Fruit fly (Drosophila melanogaster) whole organism, embryonic: ENCODE results near the gene MICAL-like.

Experiments
- Ada2b ChIP-seq: fragments of 200-800 bp; sonication (Bioruptor generic); IDR thresholded peaks from 2 replicates; pipeline ENCODE4 v1.3.6; 2022; ENCODE audit warnings: missing biosample characterization, missing genetic modification characterization
- CG10431 ChIP-seq: fragments of 200-800 bp; sonication (Bioruptor generic); optimal IDR thresholded peaks from 3 replicates; lab custom pipeline; 2018; ENCODE audit warnings: missing biosample characterization, mild to moderate bottlenecking, missing genetic modification characterization
- CG12071 ChIP-seq: fragments of 200-800 bp; sonication (Bioruptor generic); optimal IDR thresholded peaks from 3 replicates; lab custom pipeline; 2018; ENCODE audit warnings: missing biosample characterization, mild to moderate bottlenecking, missing genetic modification characterization
- CG12744 ChIP-seq: fragments of 200-800 bp; sonication (Bioruptor generic); optimal IDR thresholded peaks from 2 replicates; lab custom pipeline; 2016; ENCODE audit warnings: missing biosample characterization, missing genetic modification characterization
- CG13123 ChIP-seq: fragments of 200-800 bp; sonication (Bioruptor generic); optimal IDR thresholded peaks from 2 replicates; lab custom pipeline; 2016; ENCODE audit warnings: missing biosample characterization, missing genetic modification characterization
- CG14014 ChIP-seq: fragments of 200-800 bp; sonication (Bioruptor generic); IDR thresholded peaks from 2 replicates; pipeline ENCODE4 v1.3.6; 2022; ENCODE audit warnings: missing biosample characterization, missing genetic modification characterization
- CG14050 ChIP-seq: fragments of 200-800 bp; sonication (Bioruptor generic); IDR thresholded peaks from 3 replicates; pipeline ENCODE4 v1.3.6; 2022; ENCODE audit warnings: missing biosample characterization, missing genetic modification characterization
- CG14710 ChIP-seq: fragments of 200-800 bp; sonication (Bioruptor generic); optimal IDR thresholded peaks from 3 replicates; lab custom pipeline; 2019; ENCODE audit warnings: missing biosample characterization, mild to moderate bottlenecking, missing genetic modification characterization, moderate library complexity
- CG14860 ChIP-seq: fragments of 200-800 bp; sonication (Bioruptor generic); IDR thresholded peaks from 3 replicates; pipeline ENCODE4 v1.3.6; 2022; ENCODE audit warnings: missing biosample characterization, missing genetic modification characterization; ENCODE audit not compliant: partially characterized antibody
- CG1647 ChIP-seq: fragments of 200-800 bp; sonication (Bioruptor generic); optimal IDR thresholded peaks from 3 replicates; lab custom pipeline; 2016; ENCODE audit warnings: missing biosample characterization, missing genetic modification characterization
- CG16815 ChIP-seq: fragments of 200-800 bp; sonication (Bioruptor generic); optimal IDR thresholded peaks from 3 replicates; lab custom pipeline; 2017; ENCODE audit warnings: missing biosample characterization, mild to moderate bottlenecking, missing genetic modification characterization
- CG18262 ChIP-seq: fragments of 200-800 bp; optimal IDR thresholded peaks from 3 replicates; lab custom pipeline; 2019; ENCODE audit warnings: missing biosample characterization, mild to moderate bottlenecking, missing genetic modification characterization, moderate library complexity
- CG2199 ChIP-seq: fragments of 200-800 bp; sonication (Bioruptor generic); IDR thresholded peaks from 3 replicates; pipeline ENCODE4 v1.3.6; 2022; ENCODE audit warnings: missing biosample characterization, missing genetic modification characterization
- CG30020 ChIP-seq: fragments of 200-800 bp; optimal IDR thresholded peaks from 2 replicates; lab custom pipeline; 2019; ENCODE audit warnings: missing biosample characterization, mild to moderate bottlenecking, missing genetic modification characterization, moderate library complexity
- CG31388 ChIP-seq: fragments of 200-800 bp; sonication (Bioruptor generic); optimal IDR thresholded peaks from 2 replicates; lab custom pipeline; 2016; ENCODE audit warnings: missing biosample characterization, missing genetic modification characterization
- CG34422 ChIP-seq: fragments of 200-800 bp; sonication (Bioruptor generic); IDR thresholded peaks from 3 replicates; pipeline ENCODE4 v1.3.6; 2022; ENCODE audit warnings: missing biosample characterization, missing genetic modification characterization
- CG3847 ChIP-seq: fragments of 200-800 bp; sonication (Bioruptor generic); IDR thresholded peaks from 2 replicates; pipeline ENCODE4 v1.3.6; 2022; ENCODE audit warnings: missing biosample characterization, missing genetic modification characterization
- CG4360 ChIP-seq: fragments of 200-800 bp; sonication (Bioruptor generic); IDR thresholded peaks from 2 replicates; pipeline ENCODE4 v1.3.6; 2022; ENCODE audit warnings: missing biosample characterization, missing genetic modification characterization
- CG43689 ChIP-seq: fragments of 200-800 bp; sonication (Bioruptor generic); IDR thresholded peaks from 2 replicates; pipeline ENCODE4 v1.3.6; 2022; ENCODE audit warnings: missing biosample characterization, missing genetic modification characterization
- CG4424 ChIP-seq: fragments of 200-800 bp; sonication (Bioruptor generic); optimal IDR thresholded peaks from 3 replicates; lab custom pipeline; 2016; ENCODE audit warnings: missing biosample characterization, missing genetic modification characterization
- CG7372 ChIP-seq: fragments of 200-800 bp; sonication (Bioruptor generic); IDR thresholded peaks from 2 replicates; pipeline ENCODE4 v1.3.6; 2022; ENCODE audit warnings: missing biosample characterization, missing genetic modification characterization
- D ChIP-seq, 2 experiments: fragments of 200-800 bp in 1 of 2; fragments of >200 bp in 1 of 2; sonication (Bioruptor generic) in 1 of 2; optimal IDR thresholded peaks; 2 replicates in 1 of 2; 3 replicates in 1 of 2; lab custom pipeline; 2017; ENCODE audit warnings: mild to moderate bottlenecking in 1 of 2, missing biosample characterization in 1 of 2, missing genetic modification characterization in 1 of 2, missing genetic modification reagents in 1 of 2
- D19A ChIP-seq: fragments of 200-800 bp; optimal IDR thresholded peaks from 3 replicates; lab custom pipeline; 2019; ENCODE audit warnings: missing biosample characterization, mild to moderate bottlenecking, missing genetic modification characterization, moderate library complexity
- Dll ChIP-seq: fragments of 200-800 bp; sonication (Bioruptor generic); IDR thresholded peaks from 4 replicates; pipeline ENCODE4 v1.3.6; 2022; ENCODE audit warnings: missing biosample characterization, missing genetic modification characterization; ENCODE audit not compliant: partially characterized antibody
- Dref ChIP-seq: fragments of 200-800 bp; sonication (Bioruptor generic); IDR thresholded peaks from 2 replicates; pipeline ENCODE4 v1.3.6; 2022; ENCODE audit warnings: missing biosample characterization, missing genetic modification characterization
- Eip74EF ChIP-seq, 2 experiments: fragments of 200-800 bp in 1 of 2; fragments of >200 bp in 1 of 2; sonication (Bioruptor generic) in 1 of 2; optimal IDR thresholded peaks; 2 replicates each; lab custom pipeline; 2017 to 2019; ENCODE audit warnings: missing biosample characterization in 2 of 2, missing genetic modification characterization in 2 of 2, mild to moderate bottlenecking in 1 of 2, moderate library complexity in 1 of 2
- Hand ChIP-seq: fragments of 200-800 bp; sonication (Bioruptor generic); optimal IDR thresholded peaks from 2 replicates; lab custom pipeline; 2017; ENCODE audit warnings: mild to moderate bottlenecking, missing biosample characterization, missing genetic modification reagents, missing genetic modification characterization
- HmgD ChIP-seq: fragments of 200-800 bp; sonication (Bioruptor generic); optimal IDR thresholded peaks from 3 replicates; lab custom pipeline; 2016; ENCODE audit warnings: missing biosample characterization, missing genetic modification characterization
- Hmr ChIP-seq: fragments of 200-800 bp; sonication (Bioruptor generic); optimal IDR thresholded peaks from 3 replicates; lab custom pipeline; 2017; ENCODE audit warnings: mild to moderate bottlenecking, missing biosample characterization, missing genetic modification reagents, missing genetic modification characterization
- Jarid2 ChIP-seq: fragments of 200-800 bp; sonication (Bioruptor generic); optimal IDR thresholded peaks from 3 replicates; lab custom pipeline; 2017; ENCODE audit warnings: mild to moderate bottlenecking, missing biosample characterization, missing genetic modification reagents, missing genetic modification characterization
- Lim3 ChIP-seq: fragments of 200-800 bp; sonication (Bioruptor generic); IDR thresholded peaks from 2 replicates; pipeline ENCODE4 v1.3.6; 2022; ENCODE audit warnings: missing biosample characterization, missing genetic modification characterization
- Meics ChIP-seq: fragments of 200-800 bp; sonication (Bioruptor generic); optimal IDR thresholded peaks from 2 replicates; lab custom pipeline; 2017; ENCODE audit warnings: missing biosample characterization, mild to moderate bottlenecking, missing genetic modification characterization
- NK7.1 ChIP-seq: fragments of 200-800 bp; sonication (Bioruptor generic); optimal IDR thresholded peaks from 3 replicates; lab custom pipeline; 2016; ENCODE audit warnings: missing biosample characterization, missing genetic modification characterization
- Nf-YC ChIP-seq: fragments of 200-800 bp; optimal IDR thresholded peaks from 3 replicates; lab custom pipeline; 2019; ENCODE audit warnings: missing biosample characterization, mild to moderate bottlenecking, missing genetic modification characterization, moderate library complexity
- PHDP ChIP-seq: fragments of 200-800 bp; sonication (Bioruptor generic); optimal IDR thresholded peaks from 3 replicates; lab custom pipeline; 2018; ENCODE audit warnings: missing biosample characterization, mild to moderate bottlenecking, missing genetic modification characterization, moderate library complexity
- Poxn ChIP-seq: fragments of 200-800 bp; sonication (Bioruptor generic); IDR thresholded peaks from 2 replicates; pipeline ENCODE4 v1.3.6; 2022; ENCODE audit warnings: missing biosample characterization, missing genetic modification characterization
- Vsx1 ChIP-seq: fragments of 200-800 bp; sonication (Bioruptor generic); optimal IDR thresholded peaks from 2 replicates; lab custom pipeline; 2017; ENCODE audit warnings: missing biosample characterization, mild to moderate bottlenecking, missing genetic modification characterization, missing genetic modification reagents
- ap ChIP-seq: fragments of 200-800 bp; sonication (Bioruptor generic); IDR thresholded peaks from 2 replicates; pipeline ENCODE4 v1.3.6; 2022; ENCODE audit warnings: missing biosample characterization, missing genetic modification characterization
- dimm ChIP-seq: fragments of 200-800 bp; sonication (Bioruptor generic); IDR thresholded peaks from 2 replicates; pipeline ENCODE4 v1.3.6; 2022; ENCODE audit warnings: missing biosample characterization, missing genetic modification characterization
- dmrt99B ChIP-seq: fragments of 200-800 bp; sonication (Bioruptor generic); optimal IDR thresholded peaks from 2 replicates; lab custom pipeline; 2018; ENCODE audit warnings: missing biosample characterization, mild to moderate bottlenecking, missing genetic modification characterization, moderate library complexity
- dpn ChIP-seq, 2 experiments: fragments of 200-800 bp; sonication (Bioruptor generic); optimal IDR thresholded peaks; 3 replicates each; lab custom pipeline; 2016; ENCODE audit warnings: missing biosample characterization in 2 of 2, missing genetic modification characterization in 2 of 2
- fd96Cb ChIP-seq: fragments of 200-800 bp; sonication (Bioruptor generic); optimal IDR thresholded peaks from 2 replicates; lab custom pipeline; 2018; ENCODE audit warnings: missing biosample characterization, mild to moderate bottlenecking, missing genetic modification characterization, moderate library complexity
- gcm2 ChIP-seq: fragments of 200-800 bp; sonication (Bioruptor generic); optimal IDR thresholded peaks from 2 replicates; lab custom pipeline; 2016; ENCODE audit warnings: missing biosample characterization, missing genetic modification characterization
- gem ChIP-seq: fragments of 200-800 bp; sonication (Bioruptor generic); optimal IDR thresholded peaks from 2 replicates; lab custom pipeline; 2019; ENCODE audit warnings: missing biosample characterization, mild to moderate bottlenecking, missing genetic modification characterization, moderate library complexity
- gro ChIP-seq: fragments of 200-800 bp; sonication (Bioruptor generic); optimal IDR thresholded peaks from 2 replicates; lab custom pipeline; 2016; ENCODE audit warnings: missing biosample characterization, missing genetic modification characterization
- insv ChIP-seq, 2 experiments: fragments of 200-800 bp; sonication (Bioruptor generic); optimal IDR thresholded peaks; 3 replicates each; lab custom pipeline; 2016 to 2018; ENCODE audit warnings: missing biosample characterization in 2 of 2, missing genetic modification characterization in 2 of 2
- jigr1 ChIP-seq: fragments of 200-800 bp; sonication (Bioruptor generic); IDR thresholded peaks from 3 replicates; pipeline ENCODE4 v1.3.6; 2022; ENCODE audit warnings: missing biosample characterization, missing genetic modification characterization
- lilli ChIP-seq: fragments of 200-800 bp; sonication (Bioruptor generic); optimal IDR thresholded peaks from 3 replicates; lab custom pipeline; 2016; ENCODE audit warnings: missing biosample characterization, missing genetic modification characterization
- ro ChIP-seq: fragments of 200-800 bp; sonication (Bioruptor generic); IDR thresholded peaks from 2 replicates; pipeline ENCODE4 v1.3.6; 2022; ENCODE audit warnings: missing biosample characterization, missing genetic modification characterization
- run ChIP-seq: fragments of 200-800 bp; sonication (Bioruptor generic); optimal IDR thresholded peaks from 3 replicates; lab custom pipeline; 2018; ENCODE audit warnings: missing biosample characterization, mild to moderate bottlenecking, missing genetic modification characterization
- tin ChIP-seq: fragments of 200-800 bp; sonication (Bioruptor generic); optimal IDR thresholded peaks from 3 replicates; lab custom pipeline; 2016; ENCODE audit warnings: missing biosample characterization, missing genetic modification characterization

The MICAL-like gene

dm6 chr3L:13044335-13044814 is 29.2 kb upstream of the MICAL-like start, which contains the start of gene Syx13 (continued):
- TF ChIP-seq Dref (GFP tag; lab: Robert Waterston, UW) (peak; percentile 94), CG12744 (GFP tag; lab: Kevin White, UChicago) (no peak), CG2199 (GFP tag; lab: Robert Waterston, UW) (peak; percentile 71; the same call in 1 of the 3 replicates), CG3847 (GFP tag; lab: Robert Waterston, UW) (peak; percentile 40; the same call in 1 of the 2 replicates), Nf-YC (tag; lab: Kevin White, UChicago) (peak; percentile 59), CG16815 (no peak), lilli (no peak), NK7.1 (GFP tag; lab: Kevin White, UChicago) (no peak), CG4424 (GFP tag; lab: Kevin White, UChicago) (no peak), gro (GFP tag; lab: Kevin White, UChicago) (peak; percentile 29), Hmr (GFP tag; lab: Kevin White, UChicago) (peak; percentile 47), dimm (GFP tag; lab: Robert Waterston, UW) (no peak), gem (tag; lab: Kevin White, UChicago) (no peak), HmgD (GFP tag; lab: Kevin White, UChicago) (peak; percentile 25), CG14860 (GFP tag; lab: Robert Waterston, UW) (peak; percentile 75), D19A (no peak), Hand (no peak), CG4360 (GFP tag; lab: Robert Waterston, UW) (peak; percentile 99), PHDP (tag; lab: Kevin White, UChicago) (peak; percentile 1), dpn (GFP tag; optimal IDR thresholded peaks at IDR 0.05; lab: Kevin White, UChicago) (peak in 1 of 2 experiments; percentile 8), Ada2b (GFP tag; lab: Robert Waterston, UW) (no peak), CG7372 (GFP tag; lab: Robert Waterston, UW) (no peak), ap (GFP tag; lab: Robert Waterston, UW) (no peak), fd96Cb (tag; lab: Kevin White, UChicago) (no peak), Poxn (GFP tag; lab: Robert Waterston, UW) (no peak), D (optimal IDR thresholded peaks at IDR 0.05; lab: Kevin White, UChicago) (no peak), D (GFP tag; optimal IDR thresholded peaks at IDR 0.05; lab: Kevin White, UChicago) (no peak), CG13123 (GFP tag; lab: Kevin White, UChicago) (no peak), CG31388 (GFP tag; lab: Kevin White, UChicago) (no peak), CG12071 (GFP tag; lab: Kevin White, UChicago) (no peak), insv (GFP tag; optimal IDR thresholded peaks at IDR 0.05; lab: Kevin White, UChicago) (no peak), CG14014 (GFP tag; lab: Robert Waterston, UW) (0 out of 2 replicates have a peak, but pooled peaks have one; percentile 14), run (tag; lab: Kevin White, UChicago) (no peak), ro (GFP tag; lab: Robert Waterston, UW) (no peak), tin (GFP tag; lab: Kevin White, UChicago) (no peak), Vsx1 (GFP tag; lab: Kevin White, UChicago) (no peak), CG43689 (GFP tag; lab: Robert Waterston, UW) (no peak), CG14050 (no peak), Eip74EF (GFP tag; optimal IDR thresholded peaks at IDR 0.05; lab: Kevin White, UChicago) (peak in 1 of 2 experiments; percentile 57), Jarid2 (GFP tag; lab: Kevin White, UChicago) (peak; percentile 41), jigr1 (GFP tag; lab: Robert Waterston, UW) (no peak), Meics (GFP tag; lab: Kevin White, UChicago) (no peak), Lim3 (no peak), Dll (peak; percentile 76), CG14710 (peak; percentile 44), CG10431 (no peak), CG30020 (tag; lab: Kevin White, UChicago) (peak; percentile 23), gcm2 (GFP tag; lab: Kevin White, UChicago) (no peak), CG1647 (GFP tag; lab: Kevin White, UChicago) (no peak), CG18262 (tag; lab: Kevin White, UChicago) (peak; percentile 25), CG34422 (peak; percentile 86), dmrt99B (tag; lab: Kevin White, UChicago) (no peak)
